ENCODE assay signal across 2 worm cellular contexts in the genomic region with DNA sequence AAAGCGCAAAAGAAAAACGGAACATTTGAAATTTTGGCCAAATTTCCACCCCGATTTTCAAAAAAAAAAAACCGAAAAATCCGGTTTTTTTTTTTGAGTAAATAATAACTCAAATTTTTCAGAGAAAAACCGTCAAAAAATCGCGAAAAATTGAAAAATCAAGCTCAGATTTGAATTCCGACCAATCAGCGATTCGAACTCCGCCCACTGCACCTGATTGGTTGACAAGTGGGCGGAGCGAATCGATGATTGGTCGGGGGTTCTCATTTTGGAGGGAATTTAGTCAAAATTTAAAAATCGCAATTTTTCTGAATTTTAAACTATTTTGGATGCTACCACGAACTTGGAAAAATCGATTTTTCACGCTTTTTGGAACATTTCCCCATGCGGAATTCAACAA.
TF ChIP-seq lines count a peak whose summit lies in the region.

No protein-coding gene starts in this region.

TF ChIP-seq in whole organism, L3 larva, 47 proteins besides CTCF, POLR2A, EP300 and RAD21:
- peak; percentile 98 for TF ChIP-seq nfya-1 (tag; optimal IDR thresholded peaks at IDR 0.05; lab: Kevin White, UChicago; ENCODE audit: insufficient read depth)
- TF ChIP-seq nhr-25 (tag; optimal IDR thresholded peaks at IDR 0.05; lab: Kevin White, UChicago), result no peak
- TF ChIP-seq lin-15B (tag; optimal IDR thresholded peaks at IDR 0.05; lab: Kevin White, UChicago), result peak; percentile 2

TF ChIP-seq in whole organism, late embryonic, 69 proteins besides CTCF, POLR2A, EP300 and RAD21:
- TF ChIP-seq lim-6 (tag; optimal IDR thresholded peaks at IDR 0.05; lab: Kevin White, UChicago) (no peak), rnt-1 (tag; optimal IDR thresholded peaks at IDR 0.05; lab: Kevin White, UChicago) (no peak), hlh-13 (GFP tag; optimal IDR thresholded peaks at IDR 0.05; lab: Kevin White, UChicago) (no peak), C38D4.7 (GFP tag; optimal IDR thresholded peaks at IDR 0.05; lab: Kevin White, UChicago) (no peak), unc-86 (tag; optimal IDR thresholded peaks at IDR 0.05; lab: Kevin White, UChicago) (no peak), nfya-1 (tag; optimal IDR thresholded peaks at IDR 0.05; lab: Kevin White, UChicago) (peak; percentile 93)
TF ChIP-seq in whole organism, late embryonic: peak in this region for 1.
